Worm (Caenorhabditis elegans) whole organism, early embryonic: ENCODE data around the gene tbc-6.
A peak's percentile ranks its signal among the peaks of the same experiment; 100 is the strongest.

Source experiments
- ama-1 ChIP-seq: fragments of 150-350 bp; optimal IDR thresholded peaks from 2 replicates; lab custom pipeline; 2014
- ceh-13 ChIP-seq: fragments of 200-800 bp; sonication (Bioruptor generic); optimal IDR thresholded peaks from 2 replicates; lab custom pipeline; 2018; ENCODE audit warnings: mild to moderate bottlenecking, missing genetic modification characterization, missing compliant biosample characterization
- hmbx-1 ChIP-seq: sonication (generic microtip); optimal IDR thresholded peaks from 2 replicates; lab custom pipeline; 2016; ENCODE audit warnings: mild to moderate bottlenecking, missing genetic modification characterization, missing compliant biosample characterization
- hnd-1 ChIP-seq: sonication (generic microtip); optimal IDR thresholded peaks from 2 replicates; lab custom pipeline; 2016; ENCODE audit warnings: missing genetic modification characterization, missing compliant biosample characterization

DNA sequence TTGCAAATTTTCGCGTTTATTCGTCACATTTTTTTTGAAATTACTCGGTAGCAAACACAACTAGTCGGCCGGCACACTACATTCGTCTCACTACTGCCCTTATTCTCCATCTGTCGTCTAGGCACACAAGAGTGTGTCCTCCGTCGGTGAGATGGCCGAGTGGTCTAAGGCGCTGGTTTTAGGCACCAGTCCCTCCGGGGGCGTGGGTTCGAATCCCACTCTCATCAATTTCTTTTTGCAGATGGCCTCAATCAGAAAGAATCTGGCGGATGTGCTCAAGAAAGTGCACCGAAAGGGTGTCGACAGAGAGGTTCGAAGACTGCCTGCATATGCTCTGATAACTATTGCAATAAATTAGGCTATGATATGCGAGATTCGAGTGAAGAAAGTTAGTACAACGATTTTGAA is 5.1 kb downstream of the tbc-6 start:
- TF ChIP-seq hmbx-1 (tag; lab: Kevin White, UChicago) (peak; percentile 83), ama-1 (lab: Kevin White, UChicago) (peak; percentile 85), ceh-13 (GFP tag; lab: Kevin White, UChicago) (peak; percentile 84), hnd-1 (peak; percentile 78)
